Worm (Caenorhabditis elegans) whole organism, L3 larva: ENCODE results near the gene fkb-6.

Source experiments
- ZK546.5 ChIP-seq: sonication (generic microtip); optimal IDR thresholded peaks from 2 replicates; lab custom pipeline; 2017; ENCODE audit warnings: missing biosample characterization, missing genetic modification characterization
- aly-2 ChIP-seq: fragments of 150-350 bp; optimal IDR thresholded peaks from 2 replicates; lab custom pipeline; 2014; ENCODE audit warnings: missing biosample characterization, missing genetic modification characterization
- ceh-16 ChIP-seq: sonication (generic microtip); optimal IDR thresholded peaks from 2 replicates; lab custom pipeline; 2017; ENCODE audit warnings: missing biosample characterization, missing genetic modification characterization
- ceh-28 ChIP-seq: fragments of 150-350 bp; optimal IDR thresholded peaks from 2 replicates; lab custom pipeline; 2014; ENCODE audit warnings: missing biosample characterization, missing genetic modification reagents, missing genetic modification characterization
- daf-12 ChIP-seq: fragments of 150-350 bp; optimal IDR thresholded peaks from 2 replicates; lab custom pipeline; 2014; ENCODE audit warnings: missing biosample characterization, missing genetic modification reagents, missing genetic modification characterization
- egl-5 ChIP-seq: fragments of 150-350 bp; optimal IDR thresholded peaks from 2 replicates; lab custom pipeline; 2017; ENCODE audit warnings: missing biosample characterization, missing genetic modification reagents, missing genetic modification characterization, inconsistent platforms
- elt-2 ChIP-seq: sonication (generic microtip); optimal IDR thresholded peaks from 2 replicates; lab custom pipeline; 2016; ENCODE audit warnings: missing genetic modification reagents, mild to moderate bottlenecking, missing genetic modification characterization, missing compliant biosample characterization
- elt-3 ChIP-seq, 3 experiments: fragments of 150-350 bp in 1 of 3; sonication (generic microtip) in 2 of 3; optimal IDR thresholded peaks; 2 replicates in 2 of 3; 4 replicates in 1 of 3; lab custom pipeline; 2014 to 2017; ENCODE audit warnings: missing biosample characterization in 3 of 3, missing genetic modification characterization in 3 of 3
- fkh-10 ChIP-seq: sonication (generic microtip); optimal IDR thresholded peaks from 2 replicates; lab custom pipeline; 2017; ENCODE audit warnings: missing biosample characterization, missing genetic modification reagents, missing genetic modification characterization
- fkh-2 ChIP-seq: fragments of 150-350 bp; optimal IDR thresholded peaks from 2 replicates; lab custom pipeline; 2014; ENCODE audit warnings: missing biosample characterization, missing genetic modification reagents, missing genetic modification characterization
- fos-1 ChIP-seq: fragments of 150-350 bp; optimal IDR thresholded peaks from 2 replicates; lab custom pipeline; 2014; ENCODE audit warnings: missing biosample characterization, missing genetic modification characterization
- jun-1 ChIP-seq: fragments of 150-350 bp; optimal IDR thresholded peaks from 2 replicates; lab custom pipeline; 2014; ENCODE audit warnings: missing biosample characterization, missing genetic modification reagents, missing genetic modification characterization
- lin-15B ChIP-seq: fragments of 150-350 bp; optimal IDR thresholded peaks from 2 replicates; lab custom pipeline; 2014; ENCODE audit warnings: missing biosample characterization, missing genetic modification characterization
- lin-39 ChIP-seq: fragments of 150-350 bp; optimal IDR thresholded peaks from 2 replicates; lab custom pipeline; 2018; ENCODE audit warnings: missing biosample characterization, missing genetic modification reagents, missing genetic modification characterization
- lsy-12 ChIP-seq: sonication (generic microtip); optimal IDR thresholded peaks from 2 replicates; lab custom pipeline; 2016; ENCODE audit warnings: mild to moderate bottlenecking, missing genetic modification characterization, missing compliant biosample characterization
- mml-1 ChIP-seq: fragments of 150-350 bp; sonication (generic microtip); optimal IDR thresholded peaks from 3 replicates; lab custom pipeline; 2014; ENCODE audit warnings: missing biosample characterization, missing genetic modification characterization
- nfya-1 ChIP-seq: sonication (generic microtip); optimal IDR thresholded peaks from 2 replicates; lab custom pipeline; 2017; ENCODE audit warnings: missing genetic modification characterization, mild to moderate bottlenecking, missing compliant biosample characterization, antibody characterized with exemption, moderate library complexity; ENCODE audit not compliant: insufficient read depth
- nhr-11 ChIP-seq: fragments of 150-350 bp; optimal IDR thresholded peaks from 2 replicates; lab custom pipeline; 2014; ENCODE audit warnings: missing biosample characterization, missing genetic modification characterization
- nhr-12 ChIP-seq: fragments of 150-350 bp; optimal IDR thresholded peaks from 2 replicates; lab custom pipeline; 2014; ENCODE audit warnings: missing biosample characterization, missing genetic modification characterization
- nhr-23 ChIP-seq: fragments of 150-350 bp; optimal IDR thresholded peaks from 2 replicates; lab custom pipeline; 2014; ENCODE audit warnings: missing biosample characterization, missing genetic modification reagents, missing genetic modification characterization
- nhr-237 ChIP-seq: fragments of 150-350 bp; optimal IDR thresholded peaks from 2 replicates; lab custom pipeline; 2014; ENCODE audit warnings: missing biosample characterization, missing genetic modification characterization
- nhr-25 ChIP-seq: sonication (generic microtip); optimal IDR thresholded peaks from 2 replicates; lab custom pipeline; 2017; ENCODE audit warnings: missing biosample characterization, missing genetic modification characterization
- nhr-77 ChIP-seq: fragments of 150-350 bp; optimal IDR thresholded peaks from 2 replicates; lab custom pipeline; 2014; ENCODE audit warnings: missing biosample characterization, missing genetic modification characterization
- pha-4 ChIP-seq: fragments of 150-350 bp; optimal IDR thresholded peaks from 2 replicates; lab custom pipeline; 2014; ENCODE audit warnings: missing biosample characterization, missing genetic modification reagents, missing genetic modification characterization
- pqm-1 ChIP-seq: fragments of 150-350 bp; optimal IDR thresholded peaks from 2 replicates; lab custom pipeline; 2017; ENCODE audit warnings: missing biosample characterization, missing genetic modification characterization, inconsistent platforms
- snpc-4 ChIP-seq: fragments of 150-350 bp; optimal IDR thresholded peaks from 2 replicates; lab custom pipeline; 2014; ENCODE audit warnings: missing biosample characterization, missing genetic modification characterization
- tbx-2 ChIP-seq: sonication (generic microtip); optimal IDR thresholded peaks from 2 replicates; lab custom pipeline; 2016; ENCODE audit warnings: mild to moderate bottlenecking, missing genetic modification characterization, missing compliant biosample characterization
- unc-39 ChIP-seq: sonication (generic microtip); optimal IDR thresholded peaks from 4 replicates; lab custom pipeline; 2017; ENCODE audit warnings: missing biosample characterization, missing genetic modification characterization
- unc-62 ChIP-seq: fragments of 150-350 bp; sonication (generic microtip); optimal IDR thresholded peaks from 4 replicates; lab custom pipeline; 2014; ENCODE audit warnings: missing biosample characterization, missing genetic modification reagents, missing genetic modification characterization
- ztf-11 ChIP-seq: fragments of 150-350 bp; optimal IDR thresholded peaks from 2 replicates; lab custom pipeline; 2014; ENCODE audit warnings: missing biosample characterization, missing genetic modification characterization
- ztf-4 ChIP-seq: fragments of 150-350 bp; optimal IDR thresholded peaks from 2 replicates; lab custom pipeline; 2014; ENCODE audit warnings: missing biosample characterization, missing genetic modification characterization

Gene fkb-6

DNA sequence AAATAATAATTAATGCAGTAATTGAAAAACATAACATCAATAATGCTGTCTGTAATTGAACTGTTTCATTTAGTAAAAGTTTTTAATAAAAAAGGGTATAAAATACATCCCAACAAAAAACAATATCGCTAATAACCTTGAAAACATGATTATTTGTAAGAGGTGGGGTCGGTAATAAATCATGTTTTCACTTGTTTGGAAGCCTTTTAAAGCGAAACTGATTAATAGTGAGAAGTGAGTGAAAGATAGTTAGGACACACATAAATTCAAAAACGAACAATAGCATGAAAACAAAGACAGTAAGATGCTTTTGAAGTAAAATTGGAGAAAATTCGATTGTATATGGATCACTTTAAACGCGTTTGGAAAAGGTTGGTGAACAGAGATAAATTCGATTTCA lies 15.1 kb downstream of the fkb-6 start, which contains the start of gene try-4:
Gene try-4 (minus strand): TSS at position 74 of the 400 bp plus-strand sequence.
- TF ChIP-seq lin-15B (tag; lab: Kevin White, UChicago) (no peak), nhr-25 (tag; lab: Kevin White, UChicago) (peak; percentile 55), mml-1 (tag; lab: Kevin White, UChicago) (no peak), ZK546.5 (no peak), ztf-11 (tag; lab: Kevin White, UChicago) (no peak), tbx-2 (tag; lab: Kevin White, UChicago) (no peak), nhr-11 (tag; lab: Kevin White, UChicago) (no peak)

DNA sequence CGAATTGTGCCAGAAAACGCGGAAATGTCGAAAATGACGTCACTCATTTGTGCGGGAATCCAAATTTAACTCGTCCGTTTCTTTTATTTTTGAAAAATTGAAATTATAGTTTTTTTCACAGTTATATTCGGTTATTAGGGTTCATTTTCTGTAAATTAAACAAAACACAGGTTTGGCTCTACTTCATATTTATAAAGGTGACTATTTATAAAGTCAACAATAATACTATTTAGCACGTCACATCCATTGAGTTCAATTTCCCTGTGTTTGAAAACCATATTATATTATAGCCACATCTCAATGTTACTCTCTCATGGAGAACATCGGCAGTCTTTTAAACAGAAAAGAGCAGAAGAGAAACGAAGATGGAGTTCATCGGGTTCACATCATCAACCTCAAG lies 16.7 kb downstream of the fkb-6 start, which contains the start of gene twk-35:
Gene twk-35 (plus strand): TSS at position 301 of the 400 bp plus-strand sequence.
- no peak for TF ChIP-seq fkh-2
- TF ChIP-seq nfya-1 (tag; lab: Kevin White, UChicago), result no peak
- no peak for TF ChIP-seq nhr-77 (tag; lab: Kevin White, UChicago)
- no peak for TF ChIP-seq lin-39 (tag; lab: Kevin White, UChicago)
- TF ChIP-seq jun-1 (tag; lab: Kevin White, UChicago), result no peak
- no peak for TF ChIP-seq nhr-237 (tag; lab: Kevin White, UChicago)
- TF ChIP-seq lin-15B (tag; lab: Kevin White, UChicago), result no peak
- no peak for TF ChIP-seq nhr-25 (tag; lab: Kevin White, UChicago)
- no peak for TF ChIP-seq nhr-12 (tag; lab: Kevin White, UChicago)
- no peak for TF ChIP-seq lsy-12 (tag; lab: Kevin White, UChicago)
- no peak for TF ChIP-seq ztf-11 (tag; lab: Kevin White, UChicago)
- TF ChIP-seq unc-62, result no peak
- TF ChIP-seq daf-12, result no peak
- TF ChIP-seq tbx-2 (tag; lab: Kevin White, UChicago), result no peak
- TF ChIP-seq fkh-10 (GFP tag; lab: Kevin White, UChicago), result no peak

DNA sequence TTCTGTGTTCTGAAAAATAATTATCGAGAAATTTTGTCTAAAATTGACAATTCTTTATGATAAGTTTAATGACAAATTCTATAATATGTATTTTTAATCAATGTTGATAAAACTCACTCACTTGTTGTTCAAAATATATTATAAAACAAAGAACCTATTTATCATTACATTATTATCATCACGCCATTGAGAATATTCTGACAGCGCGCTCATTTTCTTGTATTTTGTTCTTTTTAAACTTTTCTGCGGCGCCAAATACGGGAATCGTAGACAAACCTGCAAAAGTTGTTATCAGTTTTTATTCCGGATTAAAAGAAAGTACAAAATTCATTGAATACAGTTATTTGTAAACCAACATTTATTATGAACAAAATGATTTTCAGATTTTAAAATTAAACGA lies 20.4 kb downstream of the fkb-6 start:
- peak; percentile 81 for TF ChIP-seq elt-2 (tag; lab: Kevin White, UChicago)
- TF ChIP-seq jun-1 (tag; lab: Kevin White, UChicago), result no peak
- peak; percentile 39 for TF ChIP-seq pqm-1
- no peak for TF ChIP-seq fkh-2

DNA sequence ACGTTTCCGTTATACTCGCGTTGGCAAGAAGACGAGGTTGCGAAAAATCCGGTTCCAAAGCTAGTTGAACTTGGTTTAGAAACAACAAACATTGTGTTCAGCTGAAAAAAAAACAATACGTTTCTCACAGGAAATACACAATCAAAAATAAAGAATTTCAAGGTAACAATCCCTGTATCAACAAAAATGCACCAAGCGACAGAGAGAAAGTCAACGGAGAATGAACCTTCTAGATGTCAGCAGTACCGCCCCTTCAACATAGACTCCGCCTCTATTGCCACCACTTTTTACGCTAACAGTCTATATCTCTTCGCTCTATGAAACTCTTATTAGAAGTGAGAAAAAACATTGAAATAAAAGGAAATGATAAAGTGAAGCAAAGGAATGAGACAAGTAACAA lies 22.4 kb downstream of the fkb-6 start, which contains the start of gene F31D4.8:
Gene F31D4.8 (minus strand): TSS at position 101 of the 400 bp plus-strand sequence.
- TF ChIP-seq ceh-28 (tag; lab: Kevin White, UChicago), result no peak
- peak; percentile 8 for TF ChIP-seq pha-4 (tag; lab: Kevin White, UChicago)

DNA sequence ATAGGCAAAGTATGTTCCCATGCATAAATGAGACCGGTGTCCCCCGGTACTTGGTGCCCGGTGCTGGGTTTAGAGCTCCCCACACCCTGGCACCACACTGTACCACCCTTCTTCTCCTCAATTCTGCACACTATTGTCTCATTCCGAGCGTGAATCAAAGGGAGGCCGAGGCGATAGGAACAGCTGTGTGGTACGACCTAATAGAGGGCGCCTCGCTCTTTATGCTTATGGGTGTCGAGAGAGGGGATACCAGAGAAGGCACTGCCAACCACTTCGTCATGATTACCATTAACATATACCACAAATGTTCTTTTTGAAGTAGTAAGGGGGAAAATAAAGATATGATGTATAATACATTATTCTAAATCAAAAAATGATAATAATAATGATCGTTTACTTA lies 24.7 kb downstream of the fkb-6 start:
- TF ChIP-seq ceh-28 (tag; lab: Kevin White, UChicago) (no peak), aly-2 (tag; lab: Kevin White, UChicago) (no peak), egl-5 (tag; lab: Kevin White, UChicago) (no peak), jun-1 (tag; lab: Kevin White, UChicago) (no peak), nhr-23 (tag; lab: Kevin White, UChicago) (no peak), elt-3 (tag; optimal IDR thresholded peaks at IDR 0.05; lab: Kevin White, UChicago) (no peak), ceh-16 (tag; lab: Kevin White, UChicago) (no peak), unc-39 (no peak), fkh-2 (no peak), nhr-11 (tag; lab: Kevin White, UChicago) (no peak), lsy-12 (tag; lab: Kevin White, UChicago) (no peak), unc-62 (no peak)
- TF ChIP-seq, all 47 proteins: peak for 0

DNA sequence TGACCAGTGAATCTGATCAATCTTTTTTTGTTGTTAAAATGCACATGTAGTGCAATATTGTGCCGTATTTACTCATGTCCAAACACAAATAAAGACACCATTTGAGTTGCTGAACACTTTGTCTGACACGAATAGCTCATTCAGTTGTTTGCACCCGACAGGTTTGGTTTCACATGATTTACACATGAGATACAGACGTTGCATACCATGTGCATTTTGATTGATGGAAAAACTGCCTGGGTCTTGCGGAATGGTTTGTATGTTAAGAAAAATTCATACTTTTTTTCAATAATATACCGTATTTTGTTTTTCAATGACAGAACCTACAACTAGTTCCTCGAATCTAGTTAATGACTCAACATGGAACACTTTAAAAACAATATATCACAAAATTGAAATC lies 25.2 kb downstream of the fkb-6 start:
- TF ChIP-seq ztf-4 (tag; lab: Kevin White, UChicago), result no peak
- no peak for TF ChIP-seq unc-62
- no peak for TF ChIP-seq snpc-4
- TF ChIP-seq fos-1 (tag; lab: Kevin White, UChicago), result no peak
